Fruit fly (Drosophila melanogaster): ENCODE data around the gene up.

up gene

dm6 chrX:13586888-13587287 is 15.5 kb downstream of the up start:
- TF ChIP-seq brk (GFP tag; optimal IDR thresholded peaks at IDR 0.05) (no peak), usp (GFP tag; optimal IDR thresholded peaks at IDR 0.05) (no peak), tai (GFP tag; optimal IDR thresholded peaks at IDR 0.05) (no peak), Rel (GFP tag; optimal IDR thresholded peaks at IDR 0.05) (no peak), Rel (tag; optimal IDR thresholded peaks at IDR 0.05) (no peak), CG9705 (GFP tag; optimal IDR thresholded peaks at IDR 0.05) (no peak), Hnf4 (GFP tag; optimal IDR thresholded peaks at IDR 0.05) (no peak), Dfd (GFP tag; optimal IDR thresholded peaks at IDR 0.05) (no peak), br (GFP tag; optimal IDR thresholded peaks at IDR 0.05) (no peak), woc (GFP tag; optimal IDR thresholded peaks at IDR 0.05) (no peak), foxo (GFP tag; optimal IDR thresholded peaks at IDR 0.05) (no peak), dl (GFP tag; optimal IDR thresholded peaks at IDR 0.05; ENCODE audit: insufficient read depth in 1 of 2, partially characterized antibody in 2 of 2) (no peak), sv (GFP tag; optimal IDR thresholded peaks at IDR 0.05) (no peak), rgr (GFP tag; optimal IDR thresholded peaks at IDR 0.05) (no peak), lola (GFP tag; optimal IDR thresholded peaks at IDR 0.05) (no peak), fru (GFP tag; optimal IDR thresholded peaks at IDR 0.05) (no peak), dmrt93B (GFP tag; optimal IDR thresholded peaks at IDR 0.05) (no peak), Abd-B (GFP tag; optimal IDR thresholded peaks at IDR 0.05) (no peak), OdsH (GFP tag; optimal IDR thresholded peaks at IDR 0.05) (no peak), CrebA (GFP tag; optimal IDR thresholded peaks at IDR 0.05; ENCODE audit: borderline replicate concordance) (no peak)

- TF ChIP-seq jim (GFP tag; optimal IDR thresholded peaks at IDR 0.05) (no peak), lola (GFP tag; optimal IDR thresholded peaks at IDR 0.05) (no peak), CG9705 (GFP tag; optimal IDR thresholded peaks at IDR 0.05) (no peak), Rel (GFP tag; optimal IDR thresholded peaks at IDR 0.05) (no peak), Rel (tag; optimal IDR thresholded peaks at IDR 0.05) (no peak), h (GFP tag; optimal IDR thresholded peaks at IDR 0.05) (no peak), Dif (GFP tag; optimal IDR thresholded peaks at IDR 0.05; ENCODE audit: partially characterized antibody) (no peak), ey (GFP tag; optimal IDR thresholded peaks at IDR 0.05) (no peak), sv (GFP tag; optimal IDR thresholded peaks at IDR 0.05) (no peak), usp (GFP tag; optimal IDR thresholded peaks at IDR 0.05) (no peak)
Observed at dm6 chrX:13579322-13579721, 23.1 kb downstream of the up start.

dm6 chrX:13572382-13572781 is 30.0 kb downstream of the up start:
- TF ChIP-seq Rel (GFP tag; optimal IDR thresholded peaks at IDR 0.05) (no peak), Rel (tag; optimal IDR thresholded peaks at IDR 0.05) (no peak), Dfd (GFP tag; optimal IDR thresholded peaks at IDR 0.05) (no peak), Hr78 (GFP tag; optimal IDR thresholded peaks at IDR 0.05) (no peak), sv (GFP tag; optimal IDR thresholded peaks at IDR 0.05) (no peak), usp (GFP tag; optimal IDR thresholded peaks at IDR 0.05) (no peak), Sp1 (GFP tag; optimal IDR thresholded peaks at IDR 0.05) (no peak), foxo (GFP tag; optimal IDR thresholded peaks at IDR 0.05) (peak in 1 of 2 experiments; percentile 29), ey (GFP tag; optimal IDR thresholded peaks at IDR 0.05) (peak; percentile 29), CrebA (GFP tag; optimal IDR thresholded peaks at IDR 0.05; ENCODE audit: borderline replicate concordance) (no peak)

- TF ChIP-seq CrebA (GFP tag; optimal IDR thresholded peaks at IDR 0.05; ENCODE audit: borderline replicate concordance) (peak; percentile 40), lola (GFP tag; optimal IDR thresholded peaks at IDR 0.05) (no peak), Hnf4 (GFP tag; optimal IDR thresholded peaks at IDR 0.05) (peak; percentile 50), foxo (GFP tag; optimal IDR thresholded peaks at IDR 0.05) (peak in 1 of 2 experiments; percentile 48), Hr83 (GFP tag; optimal IDR thresholded peaks at IDR 0.05; ENCODE audit: poor library complexity, severe bottlenecking) (peak; percentile 67), h (GFP tag; optimal IDR thresholded peaks at IDR 0.05) (peak; percentile 81), dl (GFP tag; optimal IDR thresholded peaks at IDR 0.05; ENCODE audit: insufficient read depth in 1 of 2, partially characterized antibody in 2 of 2) (no peak), ey (GFP tag; optimal IDR thresholded peaks at IDR 0.05) (peak; percentile 10), tai (GFP tag; optimal IDR thresholded peaks at IDR 0.05) (peak; percentile 1), Jra (GFP tag; optimal IDR thresholded peaks at IDR 0.05) (peak; percentile 22), br (GFP tag; optimal IDR thresholded peaks at IDR 0.05) (peak; percentile 47), fru (GFP tag; optimal IDR thresholded peaks at IDR 0.05) (peak; percentile 48), sage (GFP tag; optimal IDR thresholded peaks at IDR 0.05) (peak; percentile 59), OdsH (GFP tag; optimal IDR thresholded peaks at IDR 0.05) (peak; percentile 65), Vsx2 (GFP tag; optimal IDR thresholded peaks at IDR 0.05; ENCODE audit: partially characterized antibody) (no peak), N (GFP tag; optimal IDR thresholded peaks at IDR 0.05) (no peak), brk (GFP tag; optimal IDR thresholded peaks at IDR 0.05) (peak; percentile 67), psq (GFP tag; optimal IDR thresholded peaks at IDR 0.05) (peak; percentile 24), CG32264 (GFP tag; optimal IDR thresholded peaks at IDR 0.05) (peak; percentile 34), rgr (GFP tag; optimal IDR thresholded peaks at IDR 0.05) (peak; percentile 72), sv (GFP tag; optimal IDR thresholded peaks at IDR 0.05) (no peak), GATAd (GFP tag; optimal IDR thresholded peaks at IDR 0.05) (peak; percentile 36), Sp1 (GFP tag; optimal IDR thresholded peaks at IDR 0.05) (peak; percentile 5), Rel (GFP tag; optimal IDR thresholded peaks at IDR 0.05) (no peak), Rel (tag; optimal IDR thresholded peaks at IDR 0.05) (peak; percentile 58)
Observed at dm6 chrX:13570255-13570654, 32.1 kb downstream of the up start.

Measured in whole organism, wandering third instar larva.